Worm (Caenorhabditis elegans) whole organism, young adult: ENCODE data around the gene srm-1.
A peak's percentile ranks its signal among the peaks of the same experiment; 100 is the strongest.

Source experiments
- B0261.1 ChIP-seq: sonication (generic microtip); optimal IDR thresholded peaks from 2 replicates; lab custom pipeline; 2016; ENCODE audit warnings: mild to moderate bottlenecking, missing genetic modification characterization, moderate library complexity, missing compliant biosample characterization
- B0336.3 ChIP-seq: fragments of 200-800 bp; sonication (Bioruptor generic); IDR thresholded peaks from 2 replicates; pipeline ENCODE4 v1.3.6; 2022; ENCODE audit warnings: missing genetic modification characterization, missing compliant biosample characterization
- D2030.7 ChIP-seq: fragments of 200-800 bp; sonication (Bioruptor generic); IDR thresholded peaks from 2 replicates; pipeline ENCODE4 v1.3.6; 2022; ENCODE audit warnings: missing genetic modification reagents, missing genetic modification characterization, missing compliant biosample characterization
- F33H1.4 ChIP-seq: fragments of 200-800 bp; sonication (Bioruptor generic); IDR thresholded peaks from 2 replicates; pipeline ENCODE4 v1.3.6; 2022; ENCODE audit warnings: missing genetic modification reagents, missing genetic modification characterization, missing compliant biosample characterization
- F37B4.10 ChIP-seq: fragments of 200-800 bp; sonication (Bioruptor generic); IDR thresholded peaks from 2 replicates; pipeline ENCODE4 v1.3.6; 2022; ENCODE audit warnings: missing genetic modification characterization, missing compliant biosample characterization
- F39B2.1 ChIP-seq: fragments of 200-800 bp; sonication (Bioruptor generic); IDR thresholded peaks from 2 replicates; pipeline ENCODE4 v1.3.6; 2022; ENCODE audit warnings: missing genetic modification reagents, missing genetic modification characterization, missing compliant biosample characterization
- F49E8.2 ChIP-seq: sonication (generic microtip); optimal IDR thresholded peaks from 3 replicates; lab custom pipeline; 2017; ENCODE audit warnings: missing genetic modification characterization, mild to moderate bottlenecking, missing compliant biosample characterization, antibody characterized with exemption, moderate library complexity; ENCODE audit not compliant: insufficient read depth
- K11D2.4 ChIP-seq: fragments of 200-800 bp; sonication (Bioruptor generic); IDR thresholded peaks from 2 replicates; pipeline ENCODE4 v1.3.6; 2022; ENCODE audit warnings: missing genetic modification reagents, missing genetic modification characterization, missing compliant biosample characterization
- Y56A3A.18 ChIP-seq: fragments of 200-800 bp; sonication (Bioruptor generic); IDR thresholded peaks from 2 replicates; pipeline ENCODE4 v1.3.6; 2022; ENCODE audit warnings: missing genetic modification reagents, missing genetic modification characterization, missing compliant biosample characterization
- Y67H2A.10 ChIP-seq: fragments of 200-800 bp; sonication (Bioruptor generic); conservative IDR thresholded peaks from 2 replicates; pipeline ENCODE4 v1.3.6; 2022; ENCODE audit warnings: missing genetic modification reagents, missing genetic modification characterization, missing compliant biosample characterization
- ama-1 ChIP-seq, 3 experiments: fragments of 150-350 bp in 1 of 3; sonication (generic microtip) in 2 of 3; optimal IDR thresholded peaks; 2 replicates each; lab custom pipeline; 2014 to 2018; ENCODE audit warnings: missing biosample characterization in 2 of 3, missing genetic modification characterization in 2 of 3, missing genetic modification reagents in 2 of 3
- aptf-3 ChIP-seq: fragments of 200-800 bp; sonication (Bioruptor generic); IDR thresholded peaks from 2 replicates; pipeline ENCODE4 v1.3.6; 2022; ENCODE audit warnings: missing genetic modification characterization, missing compliant biosample characterization
- attf-3 ChIP-seq: fragments of 200-800 bp; sonication (Bioruptor generic); conservative IDR thresholded peaks from 2 replicates; pipeline ENCODE4 v1.3.6; 2022; ENCODE audit warnings: missing genetic modification reagents, missing genetic modification characterization, missing compliant biosample characterization
- attf-6 ChIP-seq: fragments of 200-800 bp; sonication (Bioruptor generic); IDR thresholded peaks from 2 replicates; pipeline ENCODE4 v1.3.6; 2022; ENCODE audit warnings: missing genetic modification reagents, missing genetic modification characterization, missing compliant biosample characterization
- ccch-3 ChIP-seq: fragments of 200-800 bp; sonication (Bioruptor generic); optimal IDR thresholded peaks from 2 replicates; lab custom pipeline; 2018; ENCODE audit warnings: mild to moderate bottlenecking, missing genetic modification characterization, missing compliant biosample characterization
- ceh-27 ChIP-seq: fragments of 200-800 bp; sonication (Bioruptor generic); optimal IDR thresholded peaks from 2 replicates; lab custom pipeline; 2018; ENCODE audit warnings: mild to moderate bottlenecking, missing genetic modification characterization, moderate library complexity, missing compliant biosample characterization
- ceh-40 ChIP-seq: fragments of 200-800 bp; sonication (Bioruptor generic); IDR thresholded peaks from 2 replicates; pipeline ENCODE4 v1.3.6; 2022; ENCODE audit warnings: missing genetic modification characterization, missing compliant biosample characterization
- ceh-91 ChIP-seq: fragments of 200-800 bp; sonication (Bioruptor generic); IDR thresholded peaks from 2 replicates; pipeline ENCODE4 v1.3.6; 2022; ENCODE audit warnings: missing genetic modification reagents, missing genetic modification characterization, missing compliant biosample characterization
- die-1 ChIP-seq: sonication (generic microtip); optimal IDR thresholded peaks from 2 replicates; lab custom pipeline; 2016; ENCODE audit warnings: missing genotype, mild to moderate bottlenecking, missing genetic modification characterization, missing compliant biosample characterization
- fkh-3 ChIP-seq: sonication (generic microtip); optimal IDR thresholded peaks from 2 replicates; lab custom pipeline; 2016; ENCODE audit warnings: mild to moderate bottlenecking, missing genetic modification characterization, missing compliant biosample characterization
- him-1 ChIP-seq: sonication (generic microtip); optimal IDR thresholded peaks from 2 replicates; lab custom pipeline; 2016; ENCODE audit warnings: missing genotype, missing genetic modification reagents, missing genetic modification characterization, missing compliant biosample characterization
- hlh-12 ChIP-seq: sonication (generic microtip); optimal IDR thresholded peaks from 2 replicates; lab custom pipeline; 2016; ENCODE audit warnings: missing genetic modification characterization, missing compliant biosample characterization
- hmg-1.2 ChIP-seq: fragments of 200-800 bp; sonication (Bioruptor generic); IDR thresholded peaks from 2 replicates; pipeline ENCODE4 v1.3.6; 2022; ENCODE audit warnings: missing genetic modification reagents, missing genetic modification characterization, missing compliant biosample characterization
- lag-1 ChIP-seq: fragments of 200-800 bp; sonication (Bioruptor generic); IDR thresholded peaks from 2 replicates; pipeline ENCODE4 v1.3.6; 2022; ENCODE audit warnings: missing genetic modification reagents, missing genetic modification characterization, missing compliant biosample characterization
- let-607 ChIP-seq, 2 experiments: fragments of 200-800 bp in 1 of 2; sonication (Bioruptor generic) in 1 of 2; sonication (generic microtip) in 1 of 2; optimal IDR thresholded peaks; 2 replicates each; lab custom pipeline; 2016 to 2018; ENCODE audit warnings: mild to moderate bottlenecking in 2 of 2, missing compliant biosample characterization in 2 of 2, missing genetic modification characterization in 2 of 2, moderate library complexity in 2 of 2, missing genotype in 1 of 2
- lin-54 ChIP-seq: fragments of 200-800 bp; sonication (Bioruptor generic); optimal IDR thresholded peaks from 2 replicates; lab custom pipeline; 2018; ENCODE audit warnings: mild to moderate bottlenecking, missing genetic modification characterization, missing compliant biosample characterization
- lsl-1 ChIP-seq: fragments of 200-800 bp; sonication (Bioruptor generic); optimal IDR thresholded peaks from 2 replicates; lab custom pipeline; 2018; ENCODE audit warnings: mild to moderate bottlenecking, missing genetic modification characterization, moderate library complexity, missing compliant biosample characterization
- lsy-27 ChIP-seq: sonication (generic microtip); optimal IDR thresholded peaks from 2 replicates; lab custom pipeline; 2017; ENCODE audit warnings: missing genetic modification characterization, mild to moderate bottlenecking, missing compliant biosample characterization, antibody characterized with exemption, missing genotype, borderline replicate concordance; ENCODE audit not compliant: insufficient read depth
- madf-3 ChIP-seq: fragments of 200-800 bp; sonication (Bioruptor generic); IDR thresholded peaks from 2 replicates; pipeline ENCODE4 v1.3.6; 2022; ENCODE audit warnings: missing genetic modification reagents, missing genetic modification characterization, missing compliant biosample characterization
- madf-6 ChIP-seq: fragments of 200-800 bp; sonication (Bioruptor generic); IDR thresholded peaks from 2 replicates; pipeline ENCODE4 v1.3.6; 2022; ENCODE audit warnings: missing genetic modification reagents, missing genetic modification characterization, missing compliant biosample characterization
- mel-28 ChIP-seq: sonication (generic microtip); optimal IDR thresholded peaks from 2 replicates; lab custom pipeline; 2016; ENCODE audit warnings: borderline replicate concordance, mild to moderate bottlenecking, missing genetic modification characterization, missing compliant biosample characterization
- nfya-2 ChIP-seq: fragments of 200-800 bp; sonication (Bioruptor generic); IDR thresholded peaks from 2 replicates; pipeline ENCODE4 v1.3.6; 2022; ENCODE audit warnings: missing genetic modification reagents, missing genetic modification characterization, missing compliant biosample characterization
- nfyb-1 ChIP-seq: fragments of 200-800 bp; sonication (Bioruptor generic); IDR thresholded peaks from 2 replicates; pipeline ENCODE4 v1.3.6; 2022; ENCODE audit warnings: missing genetic modification reagents, missing genetic modification characterization, missing compliant biosample characterization
- pbrm-1 ChIP-seq: fragments of 200-800 bp; sonication (Bioruptor generic); IDR thresholded peaks from 2 replicates; pipeline ENCODE4 v1.3.6; 2022; ENCODE audit warnings: missing genetic modification reagents, missing genetic modification characterization, missing compliant biosample characterization
- rcor-1 ChIP-seq: fragments of 200-800 bp; sonication (Bioruptor generic); IDR thresholded peaks from 2 replicates; pipeline ENCODE4 v1.3.6; 2022; ENCODE audit warnings: missing genetic modification reagents, missing genetic modification characterization, missing compliant biosample characterization
- repo-1 ChIP-seq: sonication (generic microtip); optimal IDR thresholded peaks from 2 replicates; lab custom pipeline; 2017; ENCODE audit warnings: mild to moderate bottlenecking, missing genetic modification characterization, missing compliant biosample characterization
- snpc-1.1 ChIP-seq: sonication (generic microtip); optimal IDR thresholded peaks from 2 replicates; lab custom pipeline; 2017; ENCODE audit warnings: missing genetic modification characterization, mild to moderate bottlenecking, missing compliant biosample characterization, antibody characterized with exemption, moderate library complexity, missing genotype, missing genetic modification reagents; ENCODE audit not compliant: insufficient read depth
- snpc-1.3 ChIP-seq: sonication (generic microtip); optimal IDR thresholded peaks from 2 replicates; lab custom pipeline; 2017; ENCODE audit warnings: missing genetic modification characterization, mild to moderate bottlenecking, missing compliant biosample characterization, antibody characterized with exemption, moderate library complexity, missing genotype, missing genetic modification reagents; ENCODE audit not compliant: insufficient read depth
- snpc-3.4 ChIP-seq: sonication (generic microtip); optimal IDR thresholded peaks from 2 replicates; lab custom pipeline; 2017; ENCODE audit warnings: missing genetic modification characterization, mild to moderate bottlenecking, missing compliant biosample characterization, antibody characterized with exemption, moderate library complexity, missing genotype, missing genetic modification reagents
- snpc-4 ChIP-seq, 5 experiments: fragments of 150-350 bp in 1 of 5; sonication (generic microtip) in 4 of 5; optimal IDR thresholded peaks; 2 replicates each; lab custom pipeline; 2014 to 2018; ENCODE audit warnings: missing genetic modification characterization in 5 of 5, missing biosample characterization in 3 of 5, antibody characterized with exemption in 2 of 5, mild to moderate bottlenecking in 2 of 5, missing compliant biosample characterization in 2 of 5, missing genotype in 2 of 5, moderate library complexity in 2 of 5, missing genetic modification reagents in 1 of 5
- tbp1 ChIP-seq: fragments of 200-800 bp; sonication (Bioruptor generic); optimal IDR thresholded peaks from 2 replicates; lab custom pipeline; 2018; ENCODE audit warnings: mild to moderate bottlenecking, missing genetic modification characterization, missing compliant biosample characterization
- tbx-9 ChIP-seq: sonication (generic microtip); optimal IDR thresholded peaks from 2 replicates; lab custom pipeline; 2016; ENCODE audit warnings: borderline replicate concordance, missing genetic modification characterization, inconsistent platforms, missing compliant biosample characterization
- ztf-18 ChIP-seq: sonication (generic microtip); optimal IDR thresholded peaks from 2 replicates; lab custom pipeline; 2016; ENCODE audit warnings: missing genotype, mild to moderate bottlenecking, missing genetic modification characterization, missing compliant biosample characterization
- ztf-25 ChIP-seq: fragments of 200-800 bp; sonication (Bioruptor generic); IDR thresholded peaks from 2 replicates; pipeline ENCODE4 v1.3.6; 2022; ENCODE audit warnings: missing genetic modification reagents, missing genetic modification characterization, missing compliant biosample characterization
- ztf-28 ChIP-seq: fragments of 200-800 bp; sonication (Bioruptor generic); IDR thresholded peaks from 2 replicates; pipeline ENCODE4 v1.3.6; 2022; ENCODE audit warnings: missing genetic modification reagents, missing genetic modification characterization, missing compliant biosample characterization
- ztf-3 ChIP-seq: fragments of 200-800 bp; sonication (Bioruptor generic); optimal IDR thresholded peaks from 2 replicates; lab custom pipeline; 2018; ENCODE audit warnings: mild to moderate bottlenecking, missing genetic modification characterization, missing compliant biosample characterization

srm-1 gene

DNA sequence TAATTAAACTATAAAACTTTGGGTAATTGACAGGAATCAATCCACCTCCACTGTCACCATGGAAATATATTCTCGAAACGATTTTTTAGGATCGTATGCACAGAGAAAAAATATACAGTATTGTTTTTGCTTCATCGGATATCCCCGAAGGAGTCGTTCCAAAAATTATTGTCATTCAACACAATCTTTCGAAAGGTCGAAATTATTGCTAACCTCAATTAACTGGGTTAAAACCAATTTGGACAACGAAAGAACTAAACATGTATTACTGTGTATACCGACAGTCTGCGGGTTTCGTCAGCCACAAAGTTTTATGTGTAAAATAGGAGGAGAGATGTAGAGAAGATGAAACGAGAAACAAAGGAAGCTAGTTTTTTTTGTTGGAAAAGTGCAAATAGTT is 51.0 kb downstream of the srm-1 start:
- TF ChIP-seq nfya-2 (GFP tag; lab: Robert Waterston, UW) (no peak), nfyb-1 (GFP tag; lab: Robert Waterston, UW) (0 out of 2 replicates have a peak, but pooled peaks have one; percentile 33), tbp1 (GFP tag; lab: Kevin White, UChicago) (peak; percentile 76), F33H1.4 (GFP tag; lab: Robert Waterston, UW) (peak; percentile 38), attf-6 (GFP tag; lab: Robert Waterston, UW) (peak; percentile 95), D2030.7 (peak; percentile 87), F39B2.1 (GFP tag; lab: Robert Waterston, UW) (peak; percentile 47; the same call in 1 of the 2 replicates), aptf-3 (no peak), ztf-28 (GFP tag; lab: Robert Waterston, UW) (no peak), madf-3 (GFP tag; lab: Robert Waterston, UW) (no peak), die-1 (no peak), let-607 (tag; optimal IDR thresholded peaks at IDR 0.05; lab: Kevin White, UChicago) (no peak), attf-3 (GFP tag; lab: Robert Waterston, UW) (no peak), lag-1 (GFP tag; lab: Robert Waterston, UW) (no peak), repo-1 (tag; lab: Kevin White, UChicago) (peak; percentile 5), hlh-12 (no peak), ztf-3 (GFP tag; lab: Kevin White, UChicago) (no peak), B0261.1 (no peak), snpc-1.1 (tag; lab: Kevin White, UChicago) (peak; percentile 93), F37B4.10 (GFP tag; lab: Robert Waterston, UW) (no peak), hmg-1.2 (GFP tag; lab: Robert Waterston, UW) (peak; percentile 75), ztf-18 (no peak), ceh-91 (0 out of 2 replicates have a peak, but pooled peaks have one; percentile 30), tbx-9 (tag; lab: Kevin White, UChicago) (no peak), ccch-3 (GFP tag; lab: Kevin White, UChicago) (no peak), mel-28 (tag; lab: Kevin White, UChicago) (no peak), F49E8.2 (tag; lab: Kevin White, UChicago) (peak; percentile 4), Y56A3A.18 (0 out of 2 replicates have a peak, but pooled peaks have one; percentile 60), lin-54 (GFP tag; lab: Kevin White, UChicago) (peak; percentile 24), rcor-1 (GFP tag; lab: Robert Waterston, UW) (peak; percentile 54; the same call in 1 of the 2 replicates), Y67H2A.10 (GFP tag; lab: Robert Waterston, UW) (0 out of 2 replicates have a peak, but pooled peaks have one; percentile 7), ceh-27 (GFP tag; lab: Kevin White, UChicago) (no peak), B0336.3 (GFP tag; lab: Robert Waterston, UW) (no peak), pbrm-1 (peak; percentile 65; the same call in 1 of the 2 replicates), madf-6 (GFP tag; lab: Robert Waterston, UW) (peak; percentile 63), ceh-40 (no peak), him-1 (tag; lab: Kevin White, UChicago) (peak; percentile 74), K11D2.4 (GFP tag; lab: Robert Waterston, UW) (no peak), ztf-25 (GFP tag; lab: Robert Waterston, UW) (no peak), ama-1 (optimal IDR thresholded peaks at IDR 0.05; lab: Kevin White, UChicago) (peak; percentile 72), ama-1 (GFP tag; optimal IDR thresholded peaks at IDR 0.05; lab: Kevin White, UChicago) (no peak), snpc-4 (GFP tag; optimal IDR thresholded peaks at IDR 0.05; lab: Kevin White, UChicago) (peak; percentile 94), snpc-4 (tag; optimal IDR thresholded peaks at IDR 0.05; lab: Kevin White, UChicago) (peak; percentile 95 to 98 (median 96)), snpc-3.4 (peak; percentile 57), lsl-1 (GFP tag; lab: Kevin White, UChicago) (peak; percentile 29), lsy-27 (tag; lab: Kevin White, UChicago) (no peak), fkh-3 (tag; lab: Kevin White, UChicago) (no peak), snpc-1.3 (tag; lab: Kevin White, UChicago) (peak; percentile 83)
